Worm (Caenorhabditis elegans): ENCODE measurements around the gene wrt-5.

DNA sequence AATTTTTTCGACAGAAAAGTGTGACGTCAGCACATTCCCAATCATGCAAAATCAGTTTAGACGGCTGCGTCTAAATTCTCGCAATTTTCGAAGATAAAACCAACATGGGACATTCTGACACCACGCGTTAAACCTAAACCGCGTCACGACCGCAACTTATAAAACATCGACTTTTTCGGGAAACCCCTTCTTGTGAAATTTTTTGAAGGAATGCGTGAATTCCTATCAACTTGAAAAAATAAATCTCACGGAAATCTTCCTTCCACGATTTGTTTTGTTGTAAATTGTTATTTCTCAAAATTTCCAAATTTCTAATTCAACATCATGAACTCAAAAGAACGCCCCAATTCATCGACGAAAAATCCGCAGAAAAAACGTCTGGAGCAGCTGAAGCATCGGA lies 11.5 kb downstream of the wrt-5 start, which contains the start of gene F35F11.2:
- no peak for TF ChIP-seq ref-1 (GFP tag; conservative IDR thresholded peaks at IDR 0.05)
- TF ChIP-seq ztf-23 (GFP tag; IDR thresholded peaks at IDR 0.05): no peak
- TF ChIP-seq ztf-29 (GFP tag; IDR thresholded peaks at IDR 0.05): no peak

Measured in whole organism, midembryonic.